Fruit fly (Drosophila melanogaster): ENCODE measurements around the gene htl.
A peak's percentile ranks its signal among the peaks of the same experiment; 100 is the strongest.

The htl gene

DNA sequence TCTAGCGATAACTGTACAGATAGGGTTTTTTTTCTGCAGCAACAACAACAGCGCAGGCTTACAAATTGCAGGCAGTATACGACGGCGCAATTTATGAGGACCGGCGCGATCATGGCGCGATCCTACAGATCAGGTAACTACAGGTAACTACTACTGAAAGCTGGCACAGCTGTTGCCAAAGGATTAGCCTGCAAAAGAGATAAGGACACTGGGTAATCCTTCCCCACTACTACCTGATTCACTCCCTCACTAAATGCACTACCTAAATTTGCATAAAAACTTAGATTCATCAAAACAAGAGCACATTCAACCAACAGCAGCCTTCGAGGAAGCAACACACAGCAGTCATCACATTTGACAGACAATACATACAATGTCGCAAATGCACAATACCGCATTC is 28.0 kb upstream of the htl start, which contains the start of gene bard:
bard (plus strand) TSS at position 301 of the 400 bp plus-strand sequence.
- no peak for TF ChIP-seq spab (GFP tag; optimal IDR thresholded peaks at IDR 0.05)
- TF ChIP-seq CG6276 (GFP tag; optimal IDR thresholded peaks at IDR 0.05), result no peak
- no peak for TF ChIP-seq salr (GFP tag; optimal IDR thresholded peaks at IDR 0.05)
- TF ChIP-seq CG10669 (GFP tag; optimal IDR thresholded peaks at IDR 0.05), result no peak
- TF ChIP-seq CG11762 (GFP tag; optimal IDR thresholded peaks at IDR 0.05; ENCODE audit: insufficient read depth), result no peak
- TF ChIP-seq CG31627 (GFP tag; optimal IDR thresholded peaks at IDR 0.05), result no peak
- no peak for TF ChIP-seq CG7368 (GFP tag; optimal IDR thresholded peaks at IDR 0.05)

DNA sequence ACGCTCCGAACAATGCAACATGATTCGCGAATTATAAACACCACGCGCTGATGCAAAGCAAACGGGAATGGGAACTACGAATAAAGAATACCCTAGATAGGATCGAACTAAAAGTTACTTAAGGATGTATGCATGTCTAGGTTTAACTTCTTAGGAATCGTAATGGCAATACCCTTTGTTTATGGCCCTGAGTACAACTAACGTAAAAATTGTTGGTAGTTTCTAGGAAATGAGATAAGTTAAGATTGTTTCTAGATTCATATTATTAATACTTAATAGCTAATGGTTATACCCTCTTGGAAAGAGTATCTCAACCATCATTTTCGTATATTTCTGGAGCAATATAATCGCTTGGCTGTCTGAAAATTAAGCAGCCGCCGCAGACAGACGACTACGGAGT is 25.3 kb upstream of the htl start:
- no peak for TF ChIP-seq CG6276 (GFP tag; optimal IDR thresholded peaks at IDR 0.05)
- TF ChIP-seq CG34406 (GFP tag; optimal IDR thresholded peaks at IDR 0.05), result no peak
- TF ChIP-seq svp (GFP tag), result peak; percentile 85
- peak; percentile 20 for TF ChIP-seq CG1621 (tag; optimal IDR thresholded peaks at IDR 0.05)
- peak; percentile 21 for TF ChIP-seq achi (GFP tag; optimal IDR thresholded peaks at IDR 0.05)
- peak; percentile 32 for TF ChIP-seq Hr39 (GFP tag; optimal IDR thresholded peaks at IDR 0.05)
- peak; percentile 29 for TF ChIP-seq cyc (GFP tag; optimal IDR thresholded peaks at IDR 0.05)
- TF ChIP-seq Gug (GFP tag; IDR thresholded peaks at IDR 0.05), result no peak
- TF ChIP-seq Sox15 (GFP tag; optimal IDR thresholded peaks at IDR 0.05), result no peak
- no peak for TF ChIP-seq Eip93F (GFP tag; optimal IDR thresholded peaks at IDR 0.05)
- TF ChIP-seq fd59A (GFP tag; optimal IDR thresholded peaks at IDR 0.05), result peak; percentile 31
- TF ChIP-seq Eip75B (GFP tag; optimal IDR thresholded peaks at IDR 0.05), result peak; percentile 36
- peak; percentile 40 for TF ChIP-seq CG32006 (GFP tag; optimal IDR thresholded peaks at IDR 0.05)
- TF ChIP-seq OdsH (GFP tag; optimal IDR thresholded peaks at IDR 0.05), result no peak
- TF ChIP-seq esn (GFP tag; optimal IDR thresholded peaks at IDR 0.05), result no peak
- TF ChIP-seq CG7368 (GFP tag; optimal IDR thresholded peaks at IDR 0.05), result no peak
- TF ChIP-seq vri (GFP tag; optimal IDR thresholded peaks at IDR 0.05), result no peak
- no peak for TF ChIP-seq Lpt (GFP tag; optimal IDR thresholded peaks at IDR 0.05)
- no peak for TF ChIP-seq CG9139 (GFP tag; optimal IDR thresholded peaks at IDR 0.05)
- TF ChIP-seq CG31627 (GFP tag; optimal IDR thresholded peaks at IDR 0.05), result peak; percentile 32
- TF ChIP-seq dsx (GFP tag; optimal IDR thresholded peaks at IDR 0.05; ENCODE audit: poor library complexity, severe bottlenecking), result peak; percentile 2
- peak; percentile 31 for TF ChIP-seq CG6808 (GFP tag; optimal IDR thresholded peaks at IDR 0.05)
- peak; percentile 10 for TF ChIP-seq Ets21C (GFP tag; optimal IDR thresholded peaks at IDR 0.05)
- TF ChIP-seq fd85E (GFP tag; optimal IDR thresholded peaks at IDR 0.05), result no peak
- no peak for TF ChIP-seq CG3919 (GFP tag; optimal IDR thresholded peaks at IDR 0.05)
- TF ChIP-seq Eip78C (GFP tag), result peak; percentile 86
- TF ChIP-seq CG10631 (GFP tag; optimal IDR thresholded peaks at IDR 0.05), result peak; percentile 39
- TF ChIP-seq CG11294 (GFP tag; IDR thresholded peaks at IDR 0.05), result no peak
- peak; percentile 12 for TF ChIP-seq CG10669 (GFP tag; optimal IDR thresholded peaks at IDR 0.05)
- peak; percentile 42 for TF ChIP-seq Ets96B (tag; optimal IDR thresholded peaks at IDR 0.05)
- no peak for TF ChIP-seq eg (GFP tag; IDR thresholded peaks at IDR 0.05)
- peak; percentile 45 for TF ChIP-seq spab (GFP tag; optimal IDR thresholded peaks at IDR 0.05)
- peak; percentile 54 for TF ChIP-seq CG3032 (tag; optimal IDR thresholded peaks at IDR 0.05)
- TF ChIP-seq Smox (GFP tag; optimal IDR thresholded peaks at IDR 0.05), result peak; percentile 21
- peak; percentile 33 for TF ChIP-seq Sox14 (GFP tag; optimal IDR thresholded peaks at IDR 0.05)
- TF ChIP-seq net (GFP tag; optimal IDR thresholded peaks at IDR 0.05), result peak; percentile 9
- no peak for TF ChIP-seq salr (GFP tag; optimal IDR thresholded peaks at IDR 0.05)
- peak; percentile 25 for TF ChIP-seq acj6 (GFP tag; optimal IDR thresholded peaks at IDR 0.05)
- peak; percentile 44 for TF ChIP-seq topi (GFP tag; optimal IDR thresholded peaks at IDR 0.05)
- peak; percentile 31 for TF ChIP-seq Sox102F (GFP tag; optimal IDR thresholded peaks at IDR 0.05)
- 0 out of 2 replicates have a peak, but pooled peaks have one; percentile 13 for TF ChIP-seq CG15336 (GFP tag; IDR thresholded peaks at IDR 0.05)
- TF ChIP-seq CG8119 (GFP tag; IDR thresholded peaks at IDR 0.05), result no peak
- TF ChIP-seq lz (GFP tag; optimal IDR thresholded peaks at IDR 0.05), result peak; percentile 35
- TF ChIP-seq Hr4 (GFP tag; optimal IDR thresholded peaks at IDR 0.05), result no peak
- TF ChIP-seq ss (GFP tag; optimal IDR thresholded peaks at IDR 0.05), result peak; percentile 4 to 11
- TF ChIP-seq CG11902 (GFP tag; optimal IDR thresholded peaks at IDR 0.05), result no peak
- TF ChIP-seq CG6792 (GFP tag; optimal IDR thresholded peaks at IDR 0.05), result peak; percentile 22
- no peak for TF ChIP-seq pdm3 (GFP tag; optimal IDR thresholded peaks at IDR 0.05)

Measured in whole organism, prepupa.